Worm (Caenorhabditis elegans): Measurements from ENCODE around the gene mop-25.2.
A peak's percentile ranks its signal among the peaks of the same experiment; 100 is the strongest.

mop-25.2 gene

DNA sequence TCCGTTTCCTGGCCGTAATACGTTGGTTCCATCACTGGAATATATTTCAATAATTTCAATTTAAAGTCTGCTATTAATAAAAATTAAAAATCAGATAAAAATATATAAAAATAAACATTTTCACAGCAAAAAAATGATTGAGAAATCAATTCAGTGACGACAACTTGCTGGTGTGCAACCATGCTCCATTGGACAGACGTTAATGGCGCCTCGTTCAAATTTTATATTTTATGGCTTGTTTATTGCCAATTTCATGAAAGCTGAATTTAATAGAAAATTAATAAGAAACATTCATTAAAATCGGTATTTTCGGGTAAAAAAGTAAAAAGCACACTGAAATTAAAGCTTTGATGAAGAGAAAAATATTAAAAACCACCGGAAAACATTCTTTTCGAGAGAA is 2.7 kb upstream of the mop-25.2 start, which contains the start of gene Y53C12A.3:
Gene Y53C12A.3, minus strand, starts transcription at position 34 of the 400 bp plus-strand sequence.
- TF ChIP-seq Y56A3A.18 (GFP tag; IDR thresholded peaks at IDR 0.05), result no peak
- peak; percentile 78 for TF ChIP-seq mcd-1 (GFP tag; IDR thresholded peaks at IDR 0.05)
- no peak for TF ChIP-seq hlh-12 (tag; optimal IDR thresholded peaks at IDR 0.05)
- TF ChIP-seq ztf-3 (GFP tag; optimal IDR thresholded peaks at IDR 0.05), result no peak
- TF ChIP-seq dpl-1 (GFP tag; optimal IDR thresholded peaks at IDR 0.05), result peak; percentile 8
- no peak for TF ChIP-seq Y79H2A.3 (GFP tag; conservative IDR thresholded peaks at IDR 0.05)
- peak; percentile 43 for TF ChIP-seq efl-1 (GFP tag; optimal IDR thresholded peaks at IDR 0.05)
- TF ChIP-seq F57C9.4 (tag; optimal IDR thresholded peaks at IDR 0.05), result no peak
- no peak for TF ChIP-seq B0261.1 (tag; optimal IDR thresholded peaks at IDR 0.05)
- no peak for TF ChIP-seq K12H6.12 (tag; optimal IDR thresholded peaks at IDR 0.05)
- TF ChIP-seq ztf-28 (GFP tag; IDR thresholded peaks at IDR 0.05), result no peak
- peak; percentile 79 for TF ChIP-seq lin-54 (GFP tag; optimal IDR thresholded peaks at IDR 0.05)
- TF ChIP-seq hmg-20 (GFP tag; IDR thresholded peaks at IDR 0.05), result no peak
- peak in 1 of 3 experiments; percentile 72 for TF ChIP-seq lin-35 (GFP tag; optimal IDR thresholded peaks at IDR 0.05)
- TF ChIP-seq F23B12.7 (tag; optimal IDR thresholded peaks at IDR 0.05; ENCODE audit: insufficient read depth), result peak; percentile 32
- no peak for TF ChIP-seq nfya-2 (GFP tag; IDR thresholded peaks at IDR 0.05)

DNA sequence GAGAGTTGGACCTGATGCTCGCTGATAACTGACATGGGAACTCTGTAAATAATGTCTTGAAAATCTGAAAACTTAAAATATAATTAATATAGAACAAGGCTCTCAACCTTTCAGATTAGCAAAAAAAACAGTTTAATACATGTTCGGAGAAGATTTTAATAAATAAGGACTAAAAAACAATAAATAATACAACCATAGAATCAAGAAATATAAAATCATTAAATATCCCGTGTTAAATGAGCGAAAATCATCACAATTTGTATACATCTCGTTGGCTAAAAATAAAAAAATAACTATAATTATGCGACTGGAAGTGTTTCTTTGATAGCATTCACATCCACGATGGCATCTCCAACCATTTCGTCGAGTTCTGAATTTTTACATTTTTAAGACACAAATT is 1.2 kb upstream of the mop-25.2 start, which contains the start of gene Y53C12A.10:
Gene Y53C12A.10, minus strand, starts transcription at position 101 of the 400 bp plus-strand sequence.
- TF ChIP-seq B0261.1 (tag; optimal IDR thresholded peaks at IDR 0.05), result no peak
- no peak for TF ChIP-seq ztf-22 (GFP tag; optimal IDR thresholded peaks at IDR 0.05)
- no peak for TF ChIP-seq F52B5.7 (tag; optimal IDR thresholded peaks at IDR 0.05)
- no peak for TF ChIP-seq F55B11.4 (tag; optimal IDR thresholded peaks at IDR 0.05; ENCODE audit: borderline replicate concordance, insufficient read depth)
- TF ChIP-seq rcor-1 (GFP tag; IDR thresholded peaks at IDR 0.05), result no peak
- TF ChIP-seq hrde-1 (tag; optimal IDR thresholded peaks at IDR 0.05; ENCODE audit: borderline replicate concordance), result no peak
- no peak for TF ChIP-seq xnd-1 (tag; optimal IDR thresholded peaks at IDR 0.05)
- no peak for TF ChIP-seq lsy-27 (tag; optimal IDR thresholded peaks at IDR 0.05; ENCODE audit: borderline replicate concordance, insufficient read depth)
- TF ChIP-seq ama-1 (optimal IDR thresholded peaks at IDR 0.05), result no peak
- TF ChIP-seq ama-1 (GFP tag; optimal IDR thresholded peaks at IDR 0.05), result peak in 1 of 2 experiments; percentile 10

DNA sequence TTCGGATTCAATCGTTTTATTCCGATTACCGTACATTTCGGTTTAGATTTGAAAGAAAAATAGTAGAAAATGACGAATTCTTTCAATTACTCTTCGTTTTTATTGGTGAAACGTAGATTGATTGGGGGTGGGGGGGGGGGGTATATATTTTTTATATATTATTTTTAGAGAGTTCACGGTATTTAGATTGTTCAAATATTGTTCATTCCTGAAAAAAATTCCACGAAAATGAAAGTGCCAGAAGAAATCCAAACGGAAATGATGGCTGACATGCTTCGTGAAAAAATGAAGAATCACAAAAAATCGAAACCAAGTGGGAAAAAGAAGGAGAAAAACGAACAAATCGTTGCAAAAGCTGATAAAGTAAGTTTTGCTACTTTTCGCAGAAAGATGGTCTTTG is 3.1 kb downstream of the mop-25.2 start, which contains the start of the genes Y53C12A.8 and Y53C12A.7:
Gene Y53C12A.8, minus strand, starts transcription at position 101 of the 400 bp plus-strand sequence.
Gene Y53C12A.7, plus strand, starts transcription at position 181 of the 400 bp plus-strand sequence.
- no peak for TF ChIP-seq tbx-9 (tag; optimal IDR thresholded peaks at IDR 0.05; ENCODE audit: borderline replicate concordance)
- TF ChIP-seq attf-6 (GFP tag; IDR thresholded peaks at IDR 0.05), result no peak

DNA sequence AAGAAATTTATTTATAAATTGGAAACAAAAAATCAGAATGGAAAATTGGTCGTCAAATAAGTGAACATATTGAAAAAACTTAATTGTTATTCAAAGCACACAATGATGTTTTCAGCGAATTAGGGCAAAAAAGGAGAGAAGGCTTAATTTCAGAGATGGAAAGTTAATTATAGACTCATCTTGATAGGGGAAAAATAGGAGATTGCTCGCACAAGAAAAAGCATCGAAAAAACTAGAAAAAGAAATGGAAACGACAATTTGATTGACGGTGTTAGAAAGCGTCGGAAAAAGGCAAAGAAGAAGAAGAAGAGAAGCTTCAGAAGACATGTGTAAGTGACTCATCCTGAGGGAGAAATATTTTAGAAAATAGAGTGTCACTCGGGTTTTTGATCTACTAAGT is 7.6 kb downstream of the mop-25.2 start:
- TF ChIP-seq attf-6 (GFP tag; IDR thresholded peaks at IDR 0.05), result no peak
- no peak for TF ChIP-seq atf-7 (tag; optimal IDR thresholded peaks at IDR 0.05)
- TF ChIP-seq chd-7 (tag; optimal IDR thresholded peaks at IDR 0.05), result no peak

DNA sequence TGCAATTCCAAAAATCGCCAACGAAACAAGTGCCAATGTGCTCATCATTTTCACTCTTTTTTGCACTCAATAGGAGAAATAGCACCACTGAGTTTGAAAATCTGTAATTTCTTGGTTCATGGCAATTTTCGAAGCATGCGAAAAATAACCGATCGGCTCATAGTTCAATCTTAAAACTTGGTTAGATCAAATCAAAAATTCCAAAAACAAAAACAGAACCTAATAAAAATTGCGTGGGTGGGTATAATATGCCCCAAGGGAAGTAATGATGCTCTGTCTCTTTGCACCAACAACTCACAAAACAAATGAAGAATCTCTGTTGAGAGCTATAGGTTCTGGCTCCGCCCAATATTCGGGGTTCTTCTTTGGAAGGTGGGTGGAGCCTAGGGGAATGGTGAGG is 11.7 kb downstream of the mop-25.2 start, which contains the start of gene nlp-11:
Gene nlp-11, minus strand, starts transcription at position 101 of the 400 bp plus-strand sequence.
- TF ChIP-seq lsy-27 (tag; optimal IDR thresholded peaks at IDR 0.05; ENCODE audit: borderline replicate concordance, insufficient read depth) (no peak), athp-1 (tag; optimal IDR thresholded peaks at IDR 0.05) (no peak)
